Fruit fly (Drosophila melanogaster): Measurements from ENCODE around the gene CG3397.

DNA sequence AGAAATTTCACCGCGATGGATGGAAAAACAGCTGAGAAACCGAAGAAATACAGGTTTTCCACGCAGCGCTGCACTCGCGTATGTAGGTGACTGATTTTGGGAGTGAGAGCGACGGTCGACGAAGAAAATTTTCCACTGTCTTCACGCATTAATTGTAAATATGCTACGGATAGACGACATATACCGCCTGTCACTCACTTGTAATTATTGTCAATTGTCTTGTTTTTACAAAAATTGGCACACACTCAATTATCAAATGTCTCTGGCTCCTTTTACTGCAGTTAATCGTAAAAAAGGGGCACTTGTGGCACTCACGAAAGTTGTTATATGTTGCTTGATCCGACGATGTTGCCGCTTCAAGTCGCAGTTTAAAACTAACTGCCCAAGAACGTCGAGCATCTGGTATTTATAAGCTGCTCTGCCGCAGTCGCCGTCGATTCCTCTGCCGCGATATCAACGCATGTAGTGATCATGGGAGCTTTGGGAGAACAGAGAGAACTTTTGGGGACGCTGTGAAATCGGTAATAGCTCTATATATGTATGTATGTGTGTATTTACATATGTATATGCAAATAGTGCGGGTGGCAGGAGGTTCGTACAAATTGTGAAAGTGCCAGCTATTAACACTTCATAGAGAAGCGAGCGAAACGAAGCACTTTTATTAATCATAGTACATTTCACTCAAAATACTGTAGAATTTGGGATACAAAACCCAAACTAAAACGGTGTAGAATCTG lies 8.8 kb upstream of the CG3397 start, which contains the start of gene mfas:
- TF ChIP-seq h (GFP tag; optimal IDR thresholded peaks at IDR 0.05) (peak; percentile 4), Hr83 (GFP tag; optimal IDR thresholded peaks at IDR 0.05; ENCODE audit: poor library complexity, severe bottlenecking) (peak; percentile 49), dmrt93B (GFP tag; optimal IDR thresholded peaks at IDR 0.05) (no peak), psq (GFP tag; optimal IDR thresholded peaks at IDR 0.05) (no peak), Myc (optimal IDR thresholded peaks at IDR 0.05) (no peak), GATAd (GFP tag; optimal IDR thresholded peaks at IDR 0.05) (no peak)

Data from whole organism, wandering third instar larva.